Fruit fly (Drosophila melanogaster) whole organism, embryonic: Measurements from ENCODE around the gene Cpr67Fa1.
A peak's percentile ranks its signal among the peaks of the same experiment; 100 is the strongest.

Experiments used
- Abd-B ChIP-seq: fragments of 200-800 bp; sonication (Bioruptor generic); optimal IDR thresholded peaks from 2 replicates; lab custom pipeline; 2018; ENCODE audit warnings: missing biosample characterization, mild to moderate bottlenecking, missing genetic modification characterization, moderate library complexity
- Asciz ChIP-seq: fragments of 200-800 bp; sonication (Bioruptor generic); optimal IDR thresholded peaks from 2 replicates; lab custom pipeline; 2017; ENCODE audit warnings: missing biosample characterization, mild to moderate bottlenecking, missing genetic modification characterization, missing genetic modification reagents
- B-H2 ChIP-seq: fragments of 200-800 bp; sonication (Bioruptor generic); optimal IDR thresholded peaks from 2 replicates; lab custom pipeline; 2018; ENCODE audit warnings: missing biosample characterization, mild to moderate bottlenecking, missing genetic modification characterization
- BEAF-32 ChIP-seq: fragments of 200-800 bp; sonication (Bioruptor generic); optimal IDR thresholded peaks from 3 replicates; lab custom pipeline; 2017; ENCODE audit warnings: missing biosample characterization, missing genetic modification characterization, mild to moderate bottlenecking, moderate library complexity, missing genetic modification reagents
- CG1024 ChIP-seq: fragments of 200-800 bp; sonication (Bioruptor generic); IDR thresholded peaks from 2 replicates; pipeline ENCODE4 v1.3.6; 2022; ENCODE audit warnings: missing biosample characterization, missing genetic modification characterization
- CG12219 ChIP-seq: fragments of 200-800 bp; sonication (Bioruptor generic); optimal IDR thresholded peaks from 3 replicates; lab custom pipeline; 2018; ENCODE audit warnings: missing biosample characterization, mild to moderate bottlenecking, missing genetic modification characterization
- CG12236 ChIP-seq: fragments of 200-800 bp; sonication (Bioruptor generic); optimal IDR thresholded peaks from 2 replicates; lab custom pipeline; 2016; ENCODE audit warnings: missing biosample characterization, missing genetic modification characterization
- CG14014 ChIP-seq: fragments of 200-800 bp; sonication (Bioruptor generic); IDR thresholded peaks from 2 replicates; pipeline ENCODE4 v1.3.6; 2022; ENCODE audit warnings: missing biosample characterization, missing genetic modification characterization
- CG16813 ChIP-seq: fragments of 200-800 bp; sonication (Bioruptor generic); IDR thresholded peaks from 3 replicates; pipeline ENCODE4 v1.3.6; 2022; ENCODE audit warnings: missing biosample characterization, missing genetic modification characterization; ENCODE audit not compliant: partially characterized antibody
- CG17186 ChIP-seq: fragments of 200-800 bp; sonication (Bioruptor generic); optimal IDR thresholded peaks from 3 replicates; lab custom pipeline; 2017; ENCODE audit warnings: missing biosample characterization, missing genetic modification reagents, missing genetic modification characterization
- CG17912 ChIP-seq: fragments of 200-800 bp; sonication (Bioruptor generic); optimal IDR thresholded peaks from 2 replicates; lab custom pipeline; 2018; ENCODE audit warnings: missing biosample characterization, mild to moderate bottlenecking, missing genetic modification characterization
- CG1832 ChIP-seq: fragments of 200-800 bp; sonication (Bioruptor generic); optimal IDR thresholded peaks from 2 replicates; lab custom pipeline; 2017; ENCODE audit warnings: missing biosample characterization, mild to moderate bottlenecking, missing genetic modification characterization, inconsistent platforms
- CG18764 ChIP-seq: fragments of 200-800 bp; sonication (Bioruptor generic); optimal IDR thresholded peaks from 3 replicates; lab custom pipeline; 2016; ENCODE audit warnings: missing biosample characterization, missing genetic modification characterization
- CG2199 ChIP-seq: fragments of 200-800 bp; sonication (Bioruptor generic); IDR thresholded peaks from 3 replicates; pipeline ENCODE4 v1.3.6; 2022; ENCODE audit warnings: missing biosample characterization, missing genetic modification characterization
- CG3163 ChIP-seq: fragments of 200-800 bp; sonication (Bioruptor generic); optimal IDR thresholded peaks from 3 replicates; lab custom pipeline; 2016; ENCODE audit warnings: missing biosample characterization, missing genetic modification characterization
- CG32772 ChIP-seq: fragments of 200-800 bp; sonication (Bioruptor generic); IDR thresholded peaks from 2 replicates; pipeline ENCODE4 v1.3.6; 2022; ENCODE audit warnings: missing biosample characterization, missing genetic modification characterization
- CG34376 ChIP-seq: fragments of 200-800 bp; sonication (Bioruptor generic); optimal IDR thresholded peaks from 2 replicates; lab custom pipeline; 2018; ENCODE audit warnings: missing biosample characterization, mild to moderate bottlenecking, missing genetic modification characterization
- CG8478 ChIP-seq: fragments of >200 bp; optimal IDR thresholded peaks from 2 replicates; lab custom pipeline; 2018
- CG9609 ChIP-seq: fragments of 200-800 bp; sonication (Bioruptor generic); optimal IDR thresholded peaks from 3 replicates; lab custom pipeline; 2016; ENCODE audit warnings: missing biosample characterization, missing genetic modification characterization
- CG9932 ChIP-seq: fragments of 200-800 bp; sonication (Bioruptor generic); IDR thresholded peaks from 2 replicates; pipeline ENCODE4 v1.3.6; 2022; ENCODE audit warnings: missing biosample characterization, missing genetic modification characterization
- CHES-1-like ChIP-seq: fragments of 200-800 bp; sonication (Bioruptor generic); optimal IDR thresholded peaks from 2 replicates; lab custom pipeline; 2016; ENCODE audit warnings: missing biosample characterization, missing genetic modification characterization
- Dref ChIP-seq: fragments of 200-800 bp; sonication (Bioruptor generic); IDR thresholded peaks from 2 replicates; pipeline ENCODE4 v1.3.6; 2022; ENCODE audit warnings: missing biosample characterization, missing genetic modification characterization
- Hey ChIP-seq: fragments of 200-800 bp; sonication (Bioruptor generic); optimal IDR thresholded peaks from 3 replicates; lab custom pipeline; 2018; ENCODE audit warnings: missing biosample characterization, mild to moderate bottlenecking, missing genetic modification characterization
- Hr39 ChIP-seq: fragments of >200 bp; optimal IDR thresholded peaks from 2 replicates; lab custom pipeline; 2017
- Myb ChIP-seq: fragments of 200-800 bp; sonication (Bioruptor generic); optimal IDR thresholded peaks from 2 replicates; lab custom pipeline; 2016; ENCODE audit warnings: missing biosample characterization, missing genetic modification characterization
- NC2β ChIP-seq: fragments of 200-800 bp; sonication (Bioruptor generic); optimal IDR thresholded peaks from 2 replicates; lab custom pipeline; 2016; ENCODE audit warnings: missing biosample characterization, missing genetic modification characterization
- Opbp ChIP-seq: fragments of 200-800 bp; sonication (Bioruptor generic); IDR thresholded peaks from 3 replicates; pipeline ENCODE4 v1.3.6; 2022; ENCODE audit warnings: missing biosample characterization, missing genetic modification characterization; ENCODE audit not compliant: partially characterized antibody
- Scr ChIP-seq: fragments of 200-800 bp; sonication (Bioruptor generic); IDR thresholded peaks from 2 replicates; pipeline ENCODE4 v1.3.6; 2022; ENCODE audit warnings: missing biosample characterization, missing genetic modification characterization; ENCODE audit not compliant: partially characterized antibody
- al ChIP-seq: fragments of 200-800 bp; sonication (Bioruptor generic); IDR thresholded peaks from 2 replicates; pipeline ENCODE4 v1.3.6; 2022; ENCODE audit warnings: missing biosample characterization, missing genetic modification characterization
- amos ChIP-seq: fragments of 200-800 bp; sonication (Bioruptor generic); IDR thresholded peaks from 2 replicates; pipeline ENCODE4 v1.3.6; 2022; ENCODE audit warnings: missing biosample characterization, missing genetic modification characterization; ENCODE audit not compliant: partially characterized antibody
- ase ChIP-seq: fragments of 200-800 bp; sonication (Bioruptor generic); IDR thresholded peaks from 3 replicates; pipeline ENCODE4 v1.3.6; 2022; ENCODE audit warnings: missing biosample characterization, missing genetic modification characterization
- chinmo ChIP-seq: fragments of 200-800 bp; sonication (Bioruptor generic); IDR thresholded peaks from 4 replicates; pipeline ENCODE4 v1.3.6; 2022; ENCODE audit warnings: missing biosample characterization, missing genetic modification characterization; ENCODE audit not compliant: partially characterized antibody
- ci ChIP-seq: fragments of 200-800 bp; sonication (Bioruptor generic); IDR thresholded peaks from 3 replicates; pipeline ENCODE4 v1.3.6; 2022; ENCODE audit warnings: missing biosample characterization, missing genetic modification characterization
- cwo ChIP-seq: fragments of 200-800 bp; sonication (Bioruptor generic); optimal IDR thresholded peaks from 3 replicates; lab custom pipeline; 2017; ENCODE audit warnings: missing biosample characterization, missing genetic modification characterization, mild to moderate bottlenecking, moderate library complexity, missing genetic modification reagents
- esg ChIP-seq: fragments of 200-800 bp; sonication (Bioruptor generic); conservative IDR thresholded peaks from 2 replicates; pipeline ENCODE4 v1.3.6; 2022; ENCODE audit warnings: missing biosample characterization, missing genetic modification characterization
- eve ChIP-seq, 2 experiments: fragments of >200 bp; optimal IDR thresholded peaks; 2 replicates each; lab custom pipeline; 2017; ENCODE audit warnings: missing biosample characterization in 2 of 2, missing genetic modification characterization in 2 of 2
- ftz-f1 ChIP-seq: fragments of 200-800 bp; sonication (Bioruptor generic); optimal IDR thresholded peaks from 2 replicates; lab custom pipeline; 2016; ENCODE audit warnings: missing biosample characterization, missing genetic modification characterization
- nerfin-2 ChIP-seq: fragments of 200-800 bp; sonication (Bioruptor generic); IDR thresholded peaks from 2 replicates; pipeline ENCODE4 v1.3.6; 2022; ENCODE audit warnings: missing biosample characterization, missing genetic modification characterization; ENCODE audit not compliant: partially characterized antibody
- pb ChIP-seq: fragments of 200-800 bp; sonication (Bioruptor generic); optimal IDR thresholded peaks from 3 replicates; lab custom pipeline; 2016; ENCODE audit warnings: missing biosample characterization, missing genetic modification characterization
- row ChIP-seq: fragments of 200-800 bp; sonication (Bioruptor generic); IDR thresholded peaks from 3 replicates; pipeline ENCODE4 v1.3.6; 2022; ENCODE audit warnings: missing biosample characterization, missing genetic modification characterization
- sens-2 ChIP-seq: fragments of 200-800 bp; sonication (Bioruptor generic); IDR thresholded peaks from 2 replicates; pipeline ENCODE4 v1.3.6; 2022; ENCODE audit warnings: missing biosample characterization, missing genetic modification characterization
- sisA ChIP-seq: fragments of 200-800 bp; sonication (Bioruptor generic); IDR thresholded peaks from 2 replicates; pipeline ENCODE4 v1.3.6; 2022; ENCODE audit warnings: missing biosample characterization, missing genetic modification characterization
- ssp ChIP-seq: fragments of 200-800 bp; sonication (Bioruptor generic); IDR thresholded peaks from 2 replicates; pipeline ENCODE4 v1.3.6; 2022; ENCODE audit warnings: missing biosample characterization, missing genetic modification characterization
- stwl ChIP-seq: fragments of 200-800 bp; sonication (Bioruptor generic); optimal IDR thresholded peaks from 3 replicates; lab custom pipeline; 2018; ENCODE audit warnings: missing biosample characterization, mild to moderate bottlenecking, missing genetic modification characterization, moderate library complexity
- tgo ChIP-seq: fragments of 200-800 bp; sonication (Bioruptor generic); IDR thresholded peaks from 3 replicates; pipeline ENCODE4 v1.3.6; 2022; ENCODE audit warnings: missing biosample characterization, missing genetic modification characterization
- tna ChIP-seq: fragments of 200-800 bp; sonication (Bioruptor generic); IDR thresholded peaks from 2 replicates; pipeline ENCODE4 v1.3.6; 2022; ENCODE audit warnings: missing biosample characterization, missing genetic modification characterization; ENCODE audit not compliant: partially characterized antibody
- toy ChIP-seq: fragments of 200-800 bp; sonication (Bioruptor generic); IDR thresholded peaks from 2 replicates; pipeline ENCODE4 v1.3.6; 2022; ENCODE audit warnings: missing biosample characterization, missing genetic modification characterization
- unc-4 ChIP-seq: fragments of 200-800 bp; sonication (Bioruptor generic); IDR thresholded peaks from 2 replicates; pipeline ENCODE4 v1.3.6; 2022; ENCODE audit warnings: missing biosample characterization, missing genetic modification characterization; ENCODE audit not compliant: partially characterized antibody
- vnd ChIP-seq: fragments of 200-800 bp; sonication (Bioruptor generic); IDR thresholded peaks from 3 replicates; pipeline ENCODE4 v1.3.6; 2022; ENCODE audit warnings: missing biosample characterization, missing genetic modification characterization; ENCODE audit not compliant: partially characterized antibody
- yki ChIP-seq: fragments of >200 bp; optimal IDR thresholded peaks from 3 replicates; lab custom pipeline; 2018
- zfh2 ChIP-seq: fragments of 200-800 bp; sonication (Bioruptor generic); optimal IDR thresholded peaks from 2 replicates; lab custom pipeline; 2016; ENCODE audit warnings: missing biosample characterization, missing genetic modification characterization

The Cpr67Fa1 gene

dm6 chr3L:10871534-10871933 lies 18.3 kb upstream of the Cpr67Fa1 start (continued):
- TF ChIP-seq sisA (GFP tag; lab: Robert Waterston, UW) = 0 out of 2 replicates have a peak, but pooled peaks have one; percentile 10
- TF ChIP-seq Hr39 (lab: Kevin White, UChicago) = peak; percentile 74
- no peak for TF ChIP-seq toy
- peak; percentile 3 for TF ChIP-seq CG8478
- TF ChIP-seq chinmo (GFP tag; lab: Robert Waterston, UW) = 0 out of 4 replicates have a peak, but pooled peaks have one; percentile 28
- TF ChIP-seq ci (GFP tag; lab: Robert Waterston, UW) = no peak
- no peak for TF ChIP-seq CG17912 (GFP tag; lab: Kevin White, UChicago)
- no peak for TF ChIP-seq CG12219 (GFP tag; lab: Kevin White, UChicago)
- TF ChIP-seq, all 482 proteins: peak for 11

- TF ChIP-seq vnd (GFP tag; lab: Robert Waterston, UW) (peak; percentile 36; the same call in 2 of the 3 replicates), CG1832 (GFP tag; lab: Kevin White, UChicago) (no peak), B-H2 (GFP tag; lab: Kevin White, UChicago) (no peak), CG18764 (GFP tag; lab: Kevin White, UChicago) (no peak), cwo (GFP tag; lab: Kevin White, UChicago) (no peak), BEAF-32 (GFP tag; lab: Kevin White, UChicago) (peak; percentile 27), nerfin-2 (no peak), Dref (GFP tag; lab: Robert Waterston, UW) (peak; percentile 27; the same call in 1 of the 2 replicates), CG14014 (GFP tag; lab: Robert Waterston, UW) (no peak), CG2199 (no peak), yki (lab: Kevin White, UChicago) (no peak), amos (peak; percentile 33; the same call in 1 of the 2 replicates), CG9609 (GFP tag; lab: Kevin White, UChicago) (no peak), tgo (GFP tag; lab: Robert Waterston, UW) (no peak), ssp (no peak), CG1024 (GFP tag; lab: Robert Waterston, UW) (no peak), CG12236 (no peak), unc-4 (GFP tag; lab: Robert Waterston, UW) (no peak), ftz-f1 (no peak), Opbp (GFP tag; lab: Robert Waterston, UW) (no peak), zfh2 (GFP tag; lab: Kevin White, UChicago) (no peak), Myb (no peak), CG16813 (GFP tag; lab: Robert Waterston, UW) (peak; percentile 55; the same call in 2 of the 3 replicates), Scr (GFP tag; lab: Robert Waterston, UW) (0 out of 2 replicates have a peak, but pooled peaks have one; percentile 13), NC2β (no peak), CG34376 (GFP tag; lab: Kevin White, UChicago) (no peak), eve (GFP tag; optimal IDR thresholded peaks at IDR 0.05; lab: Kevin White, UChicago) (no peak), Asciz (GFP tag; lab: Kevin White, UChicago) (no peak), ase (GFP tag; lab: Robert Waterston, UW) (no peak), CG32772 (GFP tag; lab: Robert Waterston, UW) (no peak), CG9932 (GFP tag; lab: Robert Waterston, UW) (no peak), al (no peak), sens-2 (GFP tag; lab: Robert Waterston, UW) (no peak), Abd-B (no peak), CHES-1-like (no peak), Hey (tag; lab: Kevin White, UChicago) (no peak), CG17186 (GFP tag; lab: Kevin White, UChicago) (no peak), row (GFP tag; lab: Robert Waterston, UW) (no peak), pb (GFP tag; lab: Kevin White, UChicago) (no peak), stwl (tag; lab: Kevin White, UChicago) (peak; percentile 10), esg (GFP tag; lab: Robert Waterston, UW) (no peak), tna (peak; percentile 96), CG3163 (GFP tag; lab: Kevin White, UChicago) (no peak)
Measured at dm6 chr3L:10876036-10876435, 13.8 kb upstream of the Cpr67Fa1 start.
